Worm (Caenorhabditis elegans): ENCODE results near the gene Y62H9A.12.

Gene Y62H9A.12

DNA sequence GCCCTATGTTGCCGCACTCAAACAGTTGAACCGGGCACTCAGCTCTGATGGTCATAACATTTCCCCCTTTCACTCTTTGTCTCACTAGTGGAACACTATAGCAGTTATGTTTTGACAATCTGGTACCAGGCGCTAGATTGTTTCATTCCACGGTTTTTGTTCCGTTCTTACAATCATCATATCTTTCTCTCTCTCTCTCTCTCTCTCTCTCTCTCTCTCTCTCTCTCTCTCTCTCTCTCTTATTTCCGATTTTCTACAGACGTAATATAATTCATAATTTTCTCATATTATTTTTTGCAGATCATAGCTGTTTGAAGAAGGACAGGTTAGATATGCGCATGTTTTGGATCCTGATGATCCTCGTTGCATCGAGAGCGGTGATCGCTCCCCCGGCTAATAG, at the start of gene Y62H9A.12:
Y62H9A.12 (plus strand) TSS at position 301 of the 400 bp plus-strand sequence.
- TF ChIP-seq scrt-1 (GFP tag; IDR thresholded peaks at IDR 0.05) (no peak), hnd-1 (tag; optimal IDR thresholded peaks at IDR 0.05) (no peak), B0310.2 (tag; optimal IDR thresholded peaks at IDR 0.05) (no peak), ets-7 (tag; optimal IDR thresholded peaks at IDR 0.05) (no peak), sea-1 (GFP tag; conservative IDR thresholded peaks at IDR 0.05) (no peak), tbx-37 (GFP tag; conservative IDR thresholded peaks at IDR 0.05) (no peak), tra-4 (tag; optimal IDR thresholded peaks at IDR 0.05) (no peak), tbx-11 (GFP tag; IDR thresholded peaks at IDR 0.05) (no peak), ceh-13 (GFP tag; optimal IDR thresholded peaks at IDR 0.05) (no peak), pes-1 (GFP tag; IDR thresholded peaks at IDR 0.05) (no peak), ceh-36 (tag; optimal IDR thresholded peaks at IDR 0.05) (no peak), hmbx-1 (tag; optimal IDR thresholded peaks at IDR 0.05) (no peak), flt-1 (GFP tag; IDR thresholded peaks at IDR 0.05) (no peak), F13C5.2 (tag; optimal IDR thresholded peaks at IDR 0.05) (no peak), ama-1 (optimal IDR thresholded peaks at IDR 0.05) (no peak), hmg-4 (GFP tag; optimal IDR thresholded peaks at IDR 0.05) (no peak), aly-1 (tag; optimal IDR thresholded peaks at IDR 0.05) (no peak)

DNA sequence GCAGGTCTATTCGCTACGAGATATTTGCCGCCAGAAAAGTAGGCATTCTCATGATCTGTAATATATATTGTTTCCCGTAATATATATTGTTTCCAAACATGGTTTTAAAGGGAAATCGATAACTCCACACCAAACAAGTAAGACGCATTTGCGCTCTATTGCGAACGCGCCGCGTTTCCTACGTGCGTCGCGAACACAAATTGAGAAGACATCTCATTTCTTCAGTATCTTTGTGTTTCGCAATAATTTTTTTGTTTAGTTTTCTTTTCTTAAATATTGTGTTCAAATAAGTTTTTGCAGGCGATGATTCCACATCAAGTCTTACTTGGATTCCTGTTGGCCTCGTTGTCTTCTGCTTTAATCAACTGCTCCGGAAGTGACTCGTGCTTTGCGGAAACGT, 48.8 kb upstream of the Y62H9A.12 start, which contains the start of gene F54F7.6:
F54F7.6 (plus strand) TSS at position 301 of the 400 bp plus-strand sequence.
- TF ChIP-seq flt-1 (GFP tag; IDR thresholded peaks at IDR 0.05) (no peak), ets-7 (tag; optimal IDR thresholded peaks at IDR 0.05) (no peak), hmg-4 (GFP tag; optimal IDR thresholded peaks at IDR 0.05) (no peak), ama-1 (optimal IDR thresholded peaks at IDR 0.05) (no peak), tbx-11 (GFP tag; IDR thresholded peaks at IDR 0.05) (no peak), hmbx-1 (tag; optimal IDR thresholded peaks at IDR 0.05) (no peak), F13C5.2 (tag; optimal IDR thresholded peaks at IDR 0.05) (no peak), tra-4 (tag; optimal IDR thresholded peaks at IDR 0.05) (no peak)

DNA sequence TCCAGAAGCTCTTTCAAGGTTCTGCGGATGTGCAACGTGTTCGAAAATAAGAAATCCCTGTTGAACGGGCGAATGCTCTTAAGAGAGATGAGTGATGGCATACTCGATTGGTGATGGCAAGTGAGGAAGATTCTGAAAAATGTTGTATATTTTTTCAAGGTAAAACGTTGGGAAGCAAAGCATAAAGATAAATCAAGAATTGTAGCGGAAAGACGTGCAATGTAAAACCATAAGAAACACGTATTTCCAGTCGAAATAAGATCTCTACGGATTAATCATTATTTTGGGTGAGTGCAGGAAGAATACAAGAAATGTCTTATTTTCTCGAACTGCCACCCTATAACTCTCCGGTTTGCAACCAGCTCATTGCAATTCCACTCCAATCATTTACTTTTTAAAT, 44.7 kb upstream of the Y62H9A.12 start, which contains the start of gene dot-1.2:
dot-1.2 (minus strand) TSS at position 101 of the 400 bp plus-strand sequence.
- TF ChIP-seq tbx-11 (GFP tag; IDR thresholded peaks at IDR 0.05) (no peak), ets-7 (tag; optimal IDR thresholded peaks at IDR 0.05) (no peak), hmg-4 (GFP tag; optimal IDR thresholded peaks at IDR 0.05) (no peak), tbx-37 (GFP tag; conservative IDR thresholded peaks at IDR 0.05) (no peak), B0310.2 (tag; optimal IDR thresholded peaks at IDR 0.05) (no peak), ceh-36 (tag; optimal IDR thresholded peaks at IDR 0.05) (no peak), tra-4 (tag; optimal IDR thresholded peaks at IDR 0.05) (no peak), scrt-1 (GFP tag; IDR thresholded peaks at IDR 0.05) (no peak), pes-1 (GFP tag; IDR thresholded peaks at IDR 0.05) (no peak), ama-1 (optimal IDR thresholded peaks at IDR 0.05) (no peak), sea-1 (GFP tag; conservative IDR thresholded peaks at IDR 0.05) (no peak), hnd-1 (tag; optimal IDR thresholded peaks at IDR 0.05) (no peak), flt-1 (GFP tag; IDR thresholded peaks at IDR 0.05) (no peak), hmbx-1 (tag; optimal IDR thresholded peaks at IDR 0.05) (no peak), F13C5.2 (tag; optimal IDR thresholded peaks at IDR 0.05) (no peak), ceh-13 (GFP tag; optimal IDR thresholded peaks at IDR 0.05) (no peak)

DNA sequence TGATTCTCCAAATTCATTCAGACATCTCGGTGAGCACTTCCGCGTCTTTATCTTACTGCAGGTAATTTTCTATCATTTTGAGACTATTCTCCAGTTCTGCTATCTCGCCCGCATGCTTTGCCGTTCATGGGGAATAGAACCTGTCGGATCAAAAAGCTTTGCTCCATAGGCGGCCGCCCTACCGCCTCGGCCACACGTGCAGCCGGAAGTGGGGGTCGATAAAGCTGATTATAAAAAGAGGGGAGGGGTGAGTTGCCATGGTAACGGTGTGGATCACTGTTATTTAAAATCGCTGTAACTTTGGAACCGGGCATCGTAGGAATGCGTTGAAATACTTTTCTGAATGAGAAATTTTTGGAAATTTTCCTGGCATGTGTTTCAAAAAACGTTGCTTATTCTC, 43.5 kb upstream of the Y62H9A.12 start:
- TF ChIP-seq F13C5.2 (tag; optimal IDR thresholded peaks at IDR 0.05): no peak
- no peak for TF ChIP-seq tra-4 (tag; optimal IDR thresholded peaks at IDR 0.05)
- no peak for TF ChIP-seq scrt-1 (GFP tag; IDR thresholded peaks at IDR 0.05)
- peak; percentile 60 for TF ChIP-seq ets-7 (tag; optimal IDR thresholded peaks at IDR 0.05)
- no peak for TF ChIP-seq aly-1 (tag; optimal IDR thresholded peaks at IDR 0.05)
- TF ChIP-seq tbx-37 (GFP tag; conservative IDR thresholded peaks at IDR 0.05): no peak
- TF ChIP-seq sea-1 (GFP tag; conservative IDR thresholded peaks at IDR 0.05): no peak
- no peak for TF ChIP-seq B0310.2 (tag; optimal IDR thresholded peaks at IDR 0.05)

ce11 chrX:11872210-11872609, 41.7 kb upstream of the Y62H9A.12 start:
- TF ChIP-seq scrt-1 (GFP tag; IDR thresholded peaks at IDR 0.05) (0 out of 2 replicates have a peak, but pooled peaks have one; percentile 16), B0310.2 (tag; optimal IDR thresholded peaks at IDR 0.05) (no peak)

- TF ChIP-seq aly-1 (tag; optimal IDR thresholded peaks at IDR 0.05) (no peak), flt-1 (GFP tag; IDR thresholded peaks at IDR 0.05) (no peak), hmbx-1 (tag; optimal IDR thresholded peaks at IDR 0.05) (no peak), ceh-13 (GFP tag; optimal IDR thresholded peaks at IDR 0.05) (no peak), hnd-1 (tag; optimal IDR thresholded peaks at IDR 0.05) (no peak)
Observed at ce11 chrX:11875260-11875659, 38.7 kb upstream of the Y62H9A.12 start, which contains the start of gene Y62H9A.1. TSS of gene Y62H9A.1 (plus strand) at chrX:11875541.

DNA sequence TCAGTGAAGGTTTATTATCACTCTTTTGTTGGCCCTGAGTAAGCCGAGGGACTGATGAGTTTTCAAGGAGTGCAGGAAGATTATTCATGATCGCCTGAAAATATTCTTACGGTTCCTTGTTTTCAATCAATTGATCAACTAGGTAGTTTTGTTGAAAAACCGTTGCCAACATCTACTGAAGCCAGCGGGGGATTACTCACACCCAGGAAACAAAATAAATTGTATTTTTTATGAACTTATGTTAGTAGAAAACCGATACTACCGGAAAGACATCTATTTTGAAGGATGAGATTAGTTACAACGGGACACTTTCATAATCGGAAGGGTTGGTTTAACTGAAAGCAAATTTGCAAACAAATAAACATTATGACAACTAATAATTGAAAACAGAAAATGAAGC, 35.8 kb upstream of the Y62H9A.12 start, which contains the start of gene Y62H9A.2:
Y62H9A.2 (minus strand) TSS at position 101 of the 400 bp plus-strand sequence.
- TF ChIP-seq tbx-11 (GFP tag; IDR thresholded peaks at IDR 0.05): no peak

DNA sequence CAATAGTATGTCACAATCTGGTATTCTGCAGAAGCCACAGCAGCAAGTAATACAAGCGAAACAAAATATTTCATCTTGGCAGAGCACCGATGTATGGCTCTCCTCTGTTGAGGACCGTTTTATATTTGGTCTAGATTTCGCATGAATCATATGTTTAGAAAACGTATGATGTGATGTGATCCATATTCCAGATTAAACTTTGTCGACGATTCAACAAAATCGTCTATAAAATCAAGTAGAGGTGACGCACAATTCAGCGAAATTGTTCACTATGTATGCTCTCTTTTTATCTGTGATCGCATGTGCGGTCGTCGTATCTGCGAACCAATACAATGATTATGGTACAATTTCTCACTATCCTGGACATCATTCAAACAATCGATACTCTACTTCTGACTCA, 34.1 kb upstream of the Y62H9A.12 start, which contains the start of the genes Y62H9A.3 and Y62H9A.4:
Y62H9A.3 (minus strand) TSS at position 101 of the 400 bp plus-strand sequence.
Y62H9A.4 (plus strand) TSS at position 256 of the 400 bp plus-strand sequence.
- no peak for TF ChIP-seq scrt-1 (GFP tag; IDR thresholded peaks at IDR 0.05)
- TF ChIP-seq tra-4 (tag; optimal IDR thresholded peaks at IDR 0.05): no peak
- no peak for TF ChIP-seq B0310.2 (tag; optimal IDR thresholded peaks at IDR 0.05)
- TF ChIP-seq F13C5.2 (tag; optimal IDR thresholded peaks at IDR 0.05): no peak
- TF ChIP-seq ceh-36 (tag; optimal IDR thresholded peaks at IDR 0.05): no peak

DNA sequence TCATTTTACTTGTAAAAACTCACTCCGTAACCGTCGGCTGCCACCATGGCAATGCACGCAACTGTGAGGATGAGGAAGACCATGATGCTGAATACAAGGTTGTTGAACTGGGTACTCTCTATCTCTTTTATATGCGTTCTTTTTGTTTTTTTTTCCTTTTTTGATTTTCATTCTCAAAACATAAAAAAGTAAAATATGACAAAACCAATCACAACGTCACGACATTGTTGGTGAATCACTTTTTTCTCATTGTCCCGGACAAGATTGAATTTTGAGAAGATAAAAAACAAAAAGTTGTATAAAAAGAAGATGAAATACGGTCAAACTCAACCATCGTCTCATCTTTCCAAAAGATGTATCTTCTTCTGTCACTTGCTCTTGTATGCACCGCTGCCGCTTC, 31.1 kb upstream of the Y62H9A.12 start, which contains the start of the genes Y62H9A.5 and ule-5:
Y62H9A.5 (minus strand) TSS at position 101 of the 400 bp plus-strand sequence.
ule-5 (plus strand) TSS at position 328 of the 400 bp plus-strand sequence.
- TF ChIP-seq pes-1 (GFP tag; IDR thresholded peaks at IDR 0.05) (no peak), hmg-4 (GFP tag; optimal IDR thresholded peaks at IDR 0.05) (no peak), sea-1 (GFP tag; conservative IDR thresholded peaks at IDR 0.05) (no peak), ets-7 (tag; optimal IDR thresholded peaks at IDR 0.05) (no peak), ceh-13 (GFP tag; optimal IDR thresholded peaks at IDR 0.05) (no peak), tra-4 (tag; optimal IDR thresholded peaks at IDR 0.05) (no peak), aly-1 (tag; optimal IDR thresholded peaks at IDR 0.05) (no peak), hnd-1 (tag; optimal IDR thresholded peaks at IDR 0.05) (no peak), hmbx-1 (tag; optimal IDR thresholded peaks at IDR 0.05) (no peak), flt-1 (GFP tag; IDR thresholded peaks at IDR 0.05) (no peak), ama-1 (optimal IDR thresholded peaks at IDR 0.05) (no peak), F13C5.2 (tag; optimal IDR thresholded peaks at IDR 0.05) (no peak), ceh-36 (tag; optimal IDR thresholded peaks at IDR 0.05) (no peak), tbx-37 (GFP tag; conservative IDR thresholded peaks at IDR 0.05) (no peak), B0310.2 (tag; optimal IDR thresholded peaks at IDR 0.05) (no peak)
